Fruit fly (Drosophila melanogaster) whole organism, embryonic: ENCODE results near the gene brn.
A peak's percentile ranks its signal among the peaks of the same experiment; 100 is the strongest.

Experiments
- Aef1 ChIP-seq: fragments of 200-800 bp; sonication (Bioruptor generic); IDR thresholded peaks from 3 replicates; pipeline ENCODE4 v1.3.6; 2022; ENCODE audit warnings: missing biosample characterization, missing genetic modification characterization
- CG10147 ChIP-seq: fragments of 200-800 bp; sonication (Bioruptor generic); optimal IDR thresholded peaks from 2 replicates; lab custom pipeline; 2019; ENCODE audit warnings: missing biosample characterization, mild to moderate bottlenecking, missing genetic modification characterization, moderate library complexity
- CG10267 ChIP-seq: fragments of 200-800 bp; sonication (Bioruptor generic); optimal IDR thresholded peaks from 2 replicates; lab custom pipeline; 2018; ENCODE audit warnings: missing biosample characterization, mild to moderate bottlenecking, missing genetic modification characterization, moderate library complexity
- CG10321 ChIP-seq: fragments of 200-800 bp; sonication (Bioruptor generic); IDR thresholded peaks from 2 replicates; pipeline ENCODE4 v1.3.6; 2022; ENCODE audit warnings: missing biosample characterization, missing genetic modification characterization
- CG11247 ChIP-seq: fragments of 200-800 bp; sonication (Bioruptor generic); IDR thresholded peaks from 2 replicates; pipeline ENCODE4 v1.3.6; 2022; ENCODE audit warnings: missing biosample characterization, missing genetic modification characterization
- CG12236 ChIP-seq: fragments of 200-800 bp; sonication (Bioruptor generic); optimal IDR thresholded peaks from 2 replicates; lab custom pipeline; 2016; ENCODE audit warnings: missing biosample characterization, missing genetic modification characterization
- CG12659 ChIP-seq: fragments of 200-800 bp; sonication (Bioruptor generic); optimal IDR thresholded peaks from 3 replicates; lab custom pipeline; 2017; ENCODE audit warnings: mild to moderate bottlenecking, missing biosample characterization, missing genetic modification reagents, missing genetic modification characterization
- CG15479 ChIP-seq: fragments of 200-800 bp; sonication (Bioruptor generic); optimal IDR thresholded peaks from 3 replicates; lab custom pipeline; 2019; ENCODE audit warnings: missing biosample characterization, mild to moderate bottlenecking, missing genetic modification characterization, moderate library complexity
- CG15696 ChIP-seq: fragments of 200-800 bp; sonication (Bioruptor generic); optimal IDR thresholded peaks from 2 replicates; lab custom pipeline; 2019; ENCODE audit warnings: missing biosample characterization, mild to moderate bottlenecking, missing genetic modification characterization, moderate library complexity
- CG16813 ChIP-seq: fragments of 200-800 bp; sonication (Bioruptor generic); IDR thresholded peaks from 3 replicates; pipeline ENCODE4 v1.3.6; 2022; ENCODE audit warnings: missing biosample characterization, missing genetic modification characterization; ENCODE audit not compliant: partially characterized antibody
- CG17359 ChIP-seq: fragments of 200-800 bp; sonication (Bioruptor generic); optimal IDR thresholded peaks from 3 replicates; lab custom pipeline; 2018; ENCODE audit warnings: missing biosample characterization, mild to moderate bottlenecking, missing genetic modification characterization, moderate library complexity
- CG30403 ChIP-seq: fragments of 200-800 bp; sonication (Bioruptor generic); optimal IDR thresholded peaks from 3 replicates; lab custom pipeline; 2016; ENCODE audit warnings: missing biosample characterization, missing genetic modification characterization
- CG32532 ChIP-seq: fragments of 200-800 bp; sonication (Bioruptor generic); IDR thresholded peaks from 2 replicates; pipeline ENCODE4 v1.3.6; 2022; ENCODE audit warnings: missing biosample characterization, missing genetic modification characterization
- CG32767 ChIP-seq: fragments of 200-800 bp; sonication (Bioruptor generic); IDR thresholded peaks from 2 replicates; pipeline ENCODE4 v1.3.6; 2022; ENCODE audit warnings: missing biosample characterization, missing genetic modification characterization
- CG4360 ChIP-seq: fragments of 200-800 bp; sonication (Bioruptor generic); IDR thresholded peaks from 2 replicates; pipeline ENCODE4 v1.3.6; 2022; ENCODE audit warnings: missing biosample characterization, missing genetic modification characterization
- CG7786 ChIP-seq: fragments of 200-800 bp; sonication (Bioruptor generic); optimal IDR thresholded peaks from 2 replicates; lab custom pipeline; 2016; ENCODE audit warnings: missing biosample characterization, missing genetic modification characterization
- CG7963 ChIP-seq: fragments of 200-800 bp; sonication (Bioruptor generic); IDR thresholded peaks from 3 replicates; pipeline ENCODE4 v1.3.6; 2022; ENCODE audit warnings: missing biosample characterization, missing genetic modification characterization; ENCODE audit not compliant: partially characterized antibody
- CG9797 ChIP-seq: fragments of 200-800 bp; sonication (Bioruptor generic); optimal IDR thresholded peaks from 3 replicates; lab custom pipeline; 2018; ENCODE audit warnings: missing biosample characterization, mild to moderate bottlenecking, missing genetic modification characterization
- CG9817 ChIP-seq: fragments of 200-800 bp; sonication (Bioruptor generic); optimal IDR thresholded peaks from 2 replicates; lab custom pipeline; 2018; ENCODE audit warnings: missing biosample characterization, mild to moderate bottlenecking, missing genetic modification characterization, moderate library complexity
- Dll ChIP-seq: fragments of 200-800 bp; sonication (Bioruptor generic); IDR thresholded peaks from 4 replicates; pipeline ENCODE4 v1.3.6; 2022; ENCODE audit warnings: missing biosample characterization, missing genetic modification characterization; ENCODE audit not compliant: partially characterized antibody
- E2f2 ChIP-seq: fragments of 200-800 bp; sonication (Bioruptor generic); IDR thresholded peaks from 2 replicates; pipeline ENCODE4 v1.3.6; 2022; ENCODE audit warnings: missing biosample characterization, missing genetic modification characterization
- Hey ChIP-seq: fragments of 200-800 bp; sonication (Bioruptor generic); optimal IDR thresholded peaks from 3 replicates; lab custom pipeline; 2018; ENCODE audit warnings: missing biosample characterization, mild to moderate bottlenecking, missing genetic modification characterization
- HmgD ChIP-seq: fragments of 200-800 bp; sonication (Bioruptor generic); optimal IDR thresholded peaks from 3 replicates; lab custom pipeline; 2016; ENCODE audit warnings: missing biosample characterization, missing genetic modification characterization
- MBD-R2 ChIP-seq: fragments of 200-800 bp; sonication (Bioruptor generic); IDR thresholded peaks from 2 replicates; pipeline ENCODE4 v1.3.6; 2022; ENCODE audit warnings: missing biosample characterization, missing genetic modification characterization
- MESR4 ChIP-seq: fragments of 200-800 bp; sonication (Bioruptor generic); optimal IDR thresholded peaks from 2 replicates; lab custom pipeline; 2018; ENCODE audit warnings: missing biosample characterization, mild to moderate bottlenecking, missing genetic modification characterization, moderate library complexity
- Opbp ChIP-seq: fragments of 200-800 bp; sonication (Bioruptor generic); IDR thresholded peaks from 3 replicates; pipeline ENCODE4 v1.3.6; 2022; ENCODE audit warnings: missing biosample characterization, missing genetic modification characterization; ENCODE audit not compliant: partially characterized antibody
- Sin3A ChIP-seq: fragments of >200 bp; optimal IDR thresholded peaks from 2 replicates; lab custom pipeline; 2018
- Sry-δ ChIP-seq: fragments of 200-800 bp; sonication (Bioruptor generic); optimal IDR thresholded peaks from 2 replicates; lab custom pipeline; 2016; ENCODE audit warnings: missing biosample characterization, missing genetic modification characterization
- bsh ChIP-seq, 2 experiments: fragments of 200-800 bp; sonication (Bioruptor generic); optimal IDR thresholded peaks; 2 replicates each; lab custom pipeline; 2017 to 2018; ENCODE audit warnings: mild to moderate bottlenecking in 2 of 2, missing biosample characterization in 2 of 2, missing genetic modification characterization in 2 of 2, moderate library complexity in 1 of 2
- cg ChIP-seq: fragments of 200-800 bp; sonication (Bioruptor generic); optimal IDR thresholded peaks from 3 replicates; lab custom pipeline; 2019; ENCODE audit warnings: missing biosample characterization, mild to moderate bottlenecking, missing genetic modification characterization, moderate library complexity
- chif ChIP-seq, 2 experiments: fragments of 200-800 bp; sonication (Bioruptor generic); optimal IDR thresholded peaks; 3 replicates each; lab custom pipeline; 2016; ENCODE audit warnings: missing biosample characterization in 2 of 2, missing genetic modification characterization in 2 of 2
- crp ChIP-seq, 2 experiments: fragments of 200-800 bp; sonication (Bioruptor generic); optimal IDR thresholded peaks; 2 replicates in 1 of 2; 3 replicates in 1 of 2; lab custom pipeline; 2017; ENCODE audit warnings: missing biosample characterization in 2 of 2, missing genetic modification characterization in 2 of 2, mild to moderate bottlenecking in 1 of 2, moderate library complexity in 1 of 2
- dm ChIP-seq: fragments of 200-800 bp; sonication (Bioruptor generic); optimal IDR thresholded peaks from 3 replicates; lab custom pipeline; 2016; ENCODE audit warnings: missing biosample characterization, missing genetic modification characterization
- dpn ChIP-seq, 2 experiments: fragments of 200-800 bp; sonication (Bioruptor generic); optimal IDR thresholded peaks; 3 replicates each; lab custom pipeline; 2016; ENCODE audit warnings: missing biosample characterization in 2 of 2, missing genetic modification characterization in 2 of 2
- jigr1 ChIP-seq: fragments of 200-800 bp; sonication (Bioruptor generic); IDR thresholded peaks from 3 replicates; pipeline ENCODE4 v1.3.6; 2022; ENCODE audit warnings: missing biosample characterization, missing genetic modification characterization
- knrl ChIP-seq: fragments of 200-800 bp; sonication (Bioruptor generic); IDR thresholded peaks from 3 replicates; pipeline ENCODE4 v1.3.6; 2022; ENCODE audit warnings: missing biosample characterization, missing genetic modification characterization; ENCODE audit not compliant: partially characterized antibody
- lilli ChIP-seq: fragments of 200-800 bp; sonication (Bioruptor generic); optimal IDR thresholded peaks from 3 replicates; lab custom pipeline; 2016; ENCODE audit warnings: missing biosample characterization, missing genetic modification characterization
- lov ChIP-seq, 2 experiments: fragments of 200-800 bp in 1 of 2; fragments of >200 bp in 1 of 2; sonication (Bioruptor generic) in 1 of 2; IDR thresholded peaks in 1 of 2; optimal IDR thresholded peaks in 1 of 2; 2 replicates in 1 of 2; 3 replicates in 1 of 2; pipeline versions ENCODE4 v1.3.6 to Lab custom; 2017 to 2022; ENCODE audit warnings: missing biosample characterization in 1 of 2, missing genetic modification characterization in 1 of 2
- nmo ChIP-seq: fragments of 200-800 bp; sonication (Bioruptor generic); optimal IDR thresholded peaks from 2 replicates; lab custom pipeline; 2018; ENCODE audit warnings: missing biosample characterization, mild to moderate bottlenecking, missing genetic modification characterization, moderate library complexity
- sens ChIP-seq: fragments of 200-800 bp; sonication (Bioruptor generic); peaks from one replicate; lab custom pipeline; 2016; ENCODE audit warnings: missing biosample characterization, missing genetic modification characterization
- sima ChIP-seq: fragments of 200-800 bp; sonication (Bioruptor generic); optimal IDR thresholded peaks from 2 replicates; lab custom pipeline; 2016; ENCODE audit warnings: missing biosample characterization, missing genetic modification characterization
- sna ChIP-seq: fragments of 200-800 bp; sonication (Bioruptor generic); IDR thresholded peaks from 2 replicates; pipeline ENCODE4 v1.3.6; 2022; ENCODE audit warnings: missing biosample characterization, missing genetic modification characterization; ENCODE audit not compliant: partially characterized antibody
- sr ChIP-seq: fragments of 200-800 bp; sonication (Bioruptor generic); IDR thresholded peaks from 3 replicates; pipeline ENCODE4 v1.3.6; 2022; ENCODE audit warnings: missing biosample characterization, missing genetic modification characterization
- twi ChIP-seq: fragments of 200-800 bp; optimal IDR thresholded peaks from 2 replicates; lab custom pipeline; 2019; ENCODE audit warnings: missing biosample characterization, mild to moderate bottlenecking, missing genetic modification characterization, moderate library complexity
- tx ChIP-seq: fragments of 200-800 bp; sonication (Bioruptor generic); optimal IDR thresholded peaks from 2 replicates; lab custom pipeline; 2016; ENCODE audit warnings: missing biosample characterization, missing genetic modification characterization
- zen ChIP-seq: fragments of 200-800 bp; sonication (Bioruptor generic); optimal IDR thresholded peaks from 3 replicates; lab custom pipeline; 2018; ENCODE audit warnings: missing biosample characterization, mild to moderate bottlenecking, missing genetic modification characterization, moderate library complexity

brn gene

dm6 chrX:4116834-4117736 lies 12.9 kb downstream of the brn start, which contains the start of the genes tyf and Tip60 (continued):
- TF ChIP-seq crp (GFP tag; optimal IDR thresholded peaks at IDR 0.05; lab: Kevin White, UChicago) = peak in 1 of 2 experiments; percentile 24
- peak; percentile 19 for TF ChIP-seq nmo (GFP tag; lab: Kevin White, UChicago)
- TF ChIP-seq CG4360 (GFP tag; lab: Robert Waterston, UW) = peak; percentile 52; the same call in 1 of the 2 replicates
- peak; percentile 40 for TF ChIP-seq HmgD
- peak; percentile 54 for TF ChIP-seq E2f2 (GFP tag; lab: Robert Waterston, UW)
- TF ChIP-seq CG17359 (tag; lab: Kevin White, UChicago) = peak; percentile 57
- TF ChIP-seq Aef1 (GFP tag; lab: Robert Waterston, UW) = peak; percentile 15; the same call in 1 of the 3 replicates
- TF ChIP-seq CG7786 (GFP tag; lab: Kevin White, UChicago) = peak; percentile 40
- peak; percentile 91 for TF ChIP-seq cg (GFP tag; lab: Kevin White, UChicago)
- peak; percentile 2 for TF ChIP-seq twi (tag; lab: Kevin White, UChicago)
- TF ChIP-seq CG9797 (GFP tag; lab: Kevin White, UChicago) = peak; percentile 36
- TF ChIP-seq CG15696 (tag; lab: Kevin White, UChicago) = no peak
- TF ChIP-seq lilli (GFP tag; lab: Kevin White, UChicago) = peak; percentile 23
- TF ChIP-seq Opbp = peak; percentile 58; the same call in 1 of the 3 replicates
- peak; percentile 35 for TF ChIP-seq CG12659 (GFP tag; lab: Kevin White, UChicago)
- TF ChIP-seq Sin3A (lab: Kevin White, UChicago) = peak; percentile 68
- TF ChIP-seq CG10321 (GFP tag; lab: Robert Waterston, UW) = no peak
- peak; percentile 26 for TF ChIP-seq tx (GFP tag; lab: Kevin White, UChicago)
- peak; percentile 78 for TF ChIP-seq sens (GFP tag; lab: Kevin White, UChicago)
- no peak for TF ChIP-seq CG30403 (GFP tag; lab: Kevin White, UChicago)
- 0 out of 2 replicates have a peak, but pooled peaks have one; percentile 32 for TF ChIP-seq CG32767 (GFP tag; lab: Robert Waterston, UW)
- TF ChIP-seq chif (GFP tag; optimal IDR thresholded peaks at IDR 0.05; lab: Kevin White, UChicago) = peak in 1 of 2 experiments; percentile 1
- TF ChIP-seq dm (GFP tag; lab: Kevin White, UChicago) = peak; percentile 29
- TF ChIP-seq CG7963 (GFP tag; lab: Robert Waterston, UW) = 0 out of 3 replicates have a peak, but pooled peaks have one; percentile 9
- peak; percentile 42 for TF ChIP-seq zen (tag; lab: Kevin White, UChicago)
- TF ChIP-seq Hey (tag; lab: Kevin White, UChicago) = no peak
- peak; percentile 51; the same call in 3 of the 4 replicates for TF ChIP-seq Dll (GFP tag; lab: Robert Waterston, UW)
- TF ChIP-seq sna (GFP tag; lab: Robert Waterston, UW) = 0 out of 2 replicates have a peak, but pooled peaks have one; percentile 27
- TF ChIP-seq CG16813 = peak; percentile 61
- TF ChIP-seq CG10147 (GFP tag; lab: Kevin White, UChicago) = no peak
- TF ChIP-seq MESR4 = peak; percentile 87
- TF ChIP-seq CG10267 (tag; lab: Kevin White, UChicago) = peak; percentile 88
- TF ChIP-seq MBD-R2 (GFP tag; lab: Robert Waterston, UW) = peak; percentile 47
- TF ChIP-seq Sry-δ (GFP tag; lab: Kevin White, UChicago) = peak; percentile 68
- no peak for TF ChIP-seq lov (optimal IDR thresholded peaks at IDR 0.05; lab: Kevin White, UChicago)
- TF ChIP-seq lov (GFP tag; IDR thresholded peaks at IDR 0.05; lab: Robert Waterston, UW) = no peak
- peak; percentile 39 for TF ChIP-seq knrl (GFP tag; lab: Robert Waterston, UW)
- TF ChIP-seq CG32532 (GFP tag; lab: Robert Waterston, UW) = peak; percentile 18; the same call in 1 of the 2 replicates
- no peak for TF ChIP-seq CG12236 (GFP tag; lab: Kevin White, UChicago)
- TF ChIP-seq sima (GFP tag; lab: Kevin White, UChicago) = no peak
- TF ChIP-seq dpn (GFP tag; optimal IDR thresholded peaks at IDR 0.05; lab: Kevin White, UChicago) = peak in 1 of 2 experiments; percentile 34
- TF ChIP-seq CG15479 (GFP tag; lab: Kevin White, UChicago) = peak; percentile 69
- TF ChIP-seq CG9817 (tag; lab: Kevin White, UChicago) = peak; percentile 25
- no peak for TF ChIP-seq CG11247 (GFP tag; lab: Robert Waterston, UW)
- TF ChIP-seq sr (GFP tag; lab: Robert Waterston, UW) = no peak
- no peak for TF ChIP-seq jigr1 (GFP tag; lab: Robert Waterston, UW)
- TF ChIP-seq bsh (GFP tag; optimal IDR thresholded peaks at IDR 0.05; lab: Kevin White, UChicago) = no peak
